Worm (Caenorhabditis elegans) whole organism, L4/young adult: ENCODE data around the gene swt-1.

Source experiments
- W03F9.2 ChIP-seq: fragments of 150-350 bp; optimal IDR thresholded peaks from 2 replicates; lab custom pipeline; 2014; ENCODE audit warnings: missing biosample characterization, missing genetic modification characterization
- dao-5 ChIP-seq: sonication (generic microtip); optimal IDR thresholded peaks from 2 replicates; lab custom pipeline; 2016; ENCODE audit warnings: missing genotype, missing genetic modification characterization, moderate library complexity, missing compliant biosample characterization
- him-1 ChIP-seq: sonication (generic microtip); optimal IDR thresholded peaks from 2 replicates; lab custom pipeline; 2016; ENCODE audit warnings: missing genotype, missing genetic modification reagents, missing genetic modification characterization, missing compliant biosample characterization

The swt-1 gene

DNA sequence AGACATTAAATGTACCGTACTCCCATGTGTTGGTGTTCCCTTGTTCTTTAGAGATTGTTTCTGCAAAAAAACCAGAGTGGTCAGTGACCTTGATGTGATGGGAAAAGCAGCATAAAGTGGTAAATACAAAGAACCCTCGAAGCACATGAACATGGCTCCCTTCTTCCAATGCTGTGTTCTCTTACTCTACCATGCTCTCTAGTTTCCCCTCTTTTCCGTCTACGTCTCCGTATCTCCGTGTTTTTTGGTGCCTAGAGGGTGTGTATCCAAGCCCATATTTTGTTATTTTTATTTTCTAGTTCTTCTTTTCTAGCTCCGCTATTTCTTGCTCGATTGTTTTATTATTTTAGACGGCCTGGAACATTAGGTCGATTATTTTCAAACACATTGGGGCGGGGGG is 733 bp upstream of the swt-1 start:
- TF ChIP-seq W03F9.2 (no peak), dao-5 (no peak), him-1 (tag; lab: Kevin White, UChicago) (no peak)

DNA sequence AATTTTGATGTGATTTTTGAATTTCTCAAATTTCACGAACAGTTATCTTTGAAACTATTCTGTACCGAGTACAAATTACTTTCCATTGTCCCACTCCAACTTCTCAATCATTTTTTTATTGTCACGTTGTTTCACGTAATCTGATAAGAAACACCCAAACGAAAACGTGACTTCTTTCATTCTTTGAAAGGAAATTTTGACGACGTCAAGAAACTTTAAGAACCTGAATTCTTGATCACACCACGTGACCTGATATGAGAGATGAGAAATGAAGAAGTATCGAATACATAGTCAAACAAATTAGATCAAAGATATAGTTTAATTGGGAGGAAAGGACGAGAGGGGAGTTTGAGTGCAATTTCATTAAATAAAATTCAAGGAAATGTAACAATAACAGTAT is 2.2 kb downstream of the swt-1 start:
- TF ChIP-seq him-1 (tag; lab: Kevin White, UChicago) (no peak), W03F9.2 (no peak), dao-5 (no peak)

DNA sequence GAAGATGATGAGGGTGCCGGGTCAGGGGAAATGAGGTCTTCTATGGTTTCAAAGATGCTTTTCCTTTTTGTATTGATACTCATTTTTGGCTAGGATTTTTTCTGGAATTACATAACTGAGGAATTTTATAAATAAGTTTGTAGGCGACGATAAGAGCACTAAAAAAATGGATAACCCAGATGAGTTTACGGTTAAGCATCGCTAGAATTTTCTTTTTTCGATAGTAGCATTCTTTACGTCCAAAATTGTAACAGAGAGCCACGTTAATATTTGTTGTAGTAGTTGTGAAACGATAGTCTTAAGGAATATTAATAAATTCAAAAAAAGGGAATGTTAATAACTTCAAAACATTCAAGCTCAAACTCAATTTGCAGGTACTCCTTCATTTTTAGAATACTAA is 6.3 kb downstream of the swt-1 start, which contains the start of gene snai-1:
snai-1 (minus strand) TSS at position 101 of the 400 bp plus-strand sequence.
- TF ChIP-seq dao-5 (no peak), W03F9.2 (no peak), him-1 (tag; lab: Kevin White, UChicago) (no peak)

DNA sequence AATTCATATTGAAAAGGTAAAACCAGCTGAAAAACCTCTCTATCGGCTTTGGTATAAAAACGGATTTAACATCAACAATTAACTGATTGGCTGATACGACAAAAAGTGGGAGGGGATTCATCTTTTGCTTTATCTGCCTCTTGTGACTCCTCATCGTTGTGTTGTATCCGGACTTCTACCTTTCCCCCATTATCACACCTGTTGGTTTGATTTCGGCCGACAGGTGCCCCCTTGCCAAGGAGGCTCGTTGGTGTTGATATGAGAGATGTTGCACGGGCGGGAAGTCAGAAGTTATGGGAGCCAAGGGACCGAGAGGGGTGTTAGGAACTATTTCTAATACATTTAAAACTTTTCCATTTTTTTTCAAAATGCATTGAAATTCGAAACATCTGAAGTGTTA is 7.2 kb downstream of the swt-1 start:
- no peak for TF ChIP-seq dao-5
- TF ChIP-seq him-1 (tag; lab: Kevin White, UChicago), result no peak
- TF ChIP-seq W03F9.2, result no peak

DNA sequence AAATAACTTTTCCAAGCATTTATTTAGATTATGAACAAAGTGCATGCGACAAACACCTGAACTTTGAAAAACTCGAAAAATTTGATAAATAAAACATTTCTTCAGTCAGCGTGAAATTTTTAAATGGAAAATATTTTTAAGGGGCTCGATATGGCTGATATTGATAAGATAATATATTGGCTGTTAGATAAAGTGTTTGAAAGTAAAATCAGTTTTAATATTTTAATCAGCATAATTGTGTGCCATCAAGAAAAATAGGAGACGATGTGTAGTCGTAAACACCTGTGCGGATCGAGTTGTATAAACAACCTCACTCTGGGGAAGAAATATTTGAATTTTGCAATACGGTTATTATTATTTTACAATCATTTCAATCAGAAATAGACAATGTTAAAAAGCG is 12.3 kb downstream of the swt-1 start:
- TF ChIP-seq dao-5, result no peak
- no peak for TF ChIP-seq W03F9.2
- no peak for TF ChIP-seq him-1 (tag; lab: Kevin White, UChicago)

DNA sequence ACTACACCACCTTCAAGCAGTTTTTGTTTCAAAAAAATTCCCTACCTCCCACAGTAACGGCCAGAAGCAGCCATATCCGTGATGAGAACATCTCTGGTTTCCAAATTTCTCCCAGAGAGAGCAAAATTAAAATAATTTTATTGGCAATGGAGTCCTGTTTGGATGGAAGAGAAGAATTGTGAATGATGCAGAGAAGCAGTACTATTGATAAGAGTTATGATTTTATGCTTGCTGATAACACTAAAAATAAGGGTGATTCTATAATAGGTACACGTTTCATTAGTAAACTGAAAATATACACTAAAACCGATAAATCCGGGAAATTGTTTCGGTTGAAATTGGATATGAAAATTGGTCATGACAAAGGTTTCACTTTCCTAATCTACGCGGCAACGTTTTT is 13.1 kb downstream of the swt-1 start, which contains the start of gene dsc-4:
dsc-4 (minus strand) TSS at position 165 of the 400 bp plus-strand sequence.
- no peak for TF ChIP-seq dao-5
- TF ChIP-seq W03F9.2, result no peak
- no peak for TF ChIP-seq him-1 (tag; lab: Kevin White, UChicago)

DNA sequence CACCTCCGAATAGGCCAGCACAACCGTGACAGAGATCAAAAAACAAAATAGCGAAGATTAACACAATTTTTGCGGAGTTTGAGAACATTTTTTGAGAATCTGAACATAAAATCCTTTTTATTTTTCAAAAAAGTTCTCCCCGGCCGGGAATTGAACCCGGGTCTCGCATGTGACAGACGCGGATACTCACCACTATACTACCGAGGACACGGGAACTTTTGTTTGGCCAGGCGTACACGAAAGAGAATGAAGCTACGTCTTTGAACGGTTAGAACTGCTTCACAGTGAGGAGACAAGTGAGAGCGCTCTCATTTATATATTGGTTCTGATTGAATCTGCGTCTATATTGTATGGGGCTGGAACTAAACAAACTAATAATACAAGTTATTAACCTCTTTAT is 15.2 kb downstream of the swt-1 start, which contains the start of gene grl-26:
grl-26 (minus strand) TSS at position 318 of the 400 bp plus-strand sequence.
- TF ChIP-seq him-1 (tag; lab: Kevin White, UChicago) (no peak), W03F9.2 (peak; percentile 47), dao-5 (peak; percentile 81)

DNA sequence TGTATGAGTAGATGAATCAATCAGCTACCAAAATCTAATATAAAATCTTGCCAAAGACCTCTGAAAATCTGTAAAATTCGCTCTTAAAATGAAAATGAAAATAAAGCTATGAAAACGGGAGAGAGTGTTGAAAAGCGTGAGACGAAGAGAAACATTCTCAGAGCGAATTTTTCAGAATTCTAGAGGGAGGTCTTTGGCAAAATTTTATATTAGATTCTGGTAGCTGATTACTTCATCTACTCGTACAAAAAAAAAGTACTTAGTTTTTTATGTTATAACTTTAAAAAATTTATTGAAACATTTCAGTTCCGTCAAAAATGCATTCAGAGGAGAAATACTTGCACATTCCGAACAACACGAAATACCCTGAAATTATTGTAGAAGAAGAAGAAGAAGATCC is 17.5 kb downstream of the swt-1 start, which contains the start of gene drl-1:
drl-1 (plus strand) TSS at position 301 of the 400 bp plus-strand sequence.
- no peak for TF ChIP-seq W03F9.2
- no peak for TF ChIP-seq dao-5
- TF ChIP-seq him-1 (tag; lab: Kevin White, UChicago), result no peak

DNA sequence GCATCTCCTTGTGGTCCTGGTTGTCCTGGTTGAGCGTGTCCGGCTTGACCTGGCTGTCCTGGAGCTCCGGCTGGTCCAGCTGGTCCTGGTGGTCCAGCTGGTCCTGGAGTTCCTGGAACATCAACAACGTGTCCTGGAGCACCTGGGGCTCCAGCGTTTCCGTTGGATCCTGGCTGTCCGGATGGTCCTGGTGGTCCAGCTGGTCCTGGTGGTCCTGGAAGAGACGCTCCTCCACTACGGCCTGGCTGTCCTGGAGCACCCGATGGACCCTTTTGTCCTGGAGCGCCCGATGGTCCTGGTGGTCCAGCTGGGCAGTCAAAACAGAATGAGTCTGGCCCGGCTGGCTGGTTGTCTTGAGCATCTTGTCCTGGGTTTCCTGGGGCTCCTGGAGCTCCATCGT is 18.3 kb downstream of the swt-1 start:
- TF ChIP-seq W03F9.2, result no peak
- no peak for TF ChIP-seq him-1 (tag; lab: Kevin White, UChicago)
- TF ChIP-seq dao-5, result no peak

DNA sequence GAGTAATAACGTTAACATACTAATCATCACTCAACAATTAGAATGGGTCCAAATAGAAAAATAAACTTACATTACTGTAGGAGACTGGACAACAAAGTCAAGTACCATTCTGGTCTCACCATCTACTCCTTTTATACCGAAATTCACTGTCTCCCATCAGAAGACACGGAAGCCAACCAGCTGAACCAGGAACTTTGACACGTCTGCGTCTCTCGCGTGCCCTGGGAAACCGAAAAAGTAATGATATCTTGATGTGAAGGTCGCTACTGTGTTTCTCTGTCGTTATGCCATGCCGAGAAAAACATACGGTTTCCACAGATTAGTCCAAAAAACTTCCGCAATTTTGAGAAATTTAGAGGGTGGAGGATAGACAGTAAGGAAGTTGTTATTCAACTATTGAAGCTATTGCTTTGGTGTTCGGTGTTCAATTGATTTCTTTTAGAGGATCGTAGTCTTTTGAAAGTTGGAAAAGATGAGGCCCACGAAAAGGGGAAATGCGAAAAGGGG is 19.3 kb downstream of the swt-1 start, which contains the start of gene col-101:
col-101 (minus strand) TSS at position 457 of the 507 bp plus-strand sequence.
- TF ChIP-seq W03F9.2, result no peak
- TF ChIP-seq him-1 (tag; lab: Kevin White, UChicago), result no peak
- TF ChIP-seq dao-5, result no peak

DNA sequence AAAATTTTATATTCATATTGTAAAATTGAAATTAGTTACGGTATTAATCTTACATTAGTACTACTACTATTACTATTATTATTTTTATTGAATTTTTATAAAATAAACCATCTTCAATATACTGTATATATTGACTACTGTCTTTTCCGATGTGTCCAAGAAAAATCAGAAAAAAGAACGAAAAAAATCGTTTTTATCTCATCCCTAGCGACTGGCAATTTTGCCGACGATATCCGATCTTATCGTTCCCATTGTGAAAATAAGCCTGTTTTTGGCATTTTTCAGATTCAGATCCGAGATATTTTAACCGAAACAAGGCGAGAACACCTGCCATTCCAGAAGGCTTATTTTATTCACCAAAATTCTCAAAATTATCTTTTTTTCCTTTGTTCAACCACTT is 23.2 kb downstream of the swt-1 start, which contains the start of gene F18F11.4:
F18F11.4 (plus strand) TSS at position 301 of the 400 bp plus-strand sequence.
- no peak for TF ChIP-seq W03F9.2
- TF ChIP-seq him-1 (tag; lab: Kevin White, UChicago), result no peak
- no peak for TF ChIP-seq dao-5

DNA sequence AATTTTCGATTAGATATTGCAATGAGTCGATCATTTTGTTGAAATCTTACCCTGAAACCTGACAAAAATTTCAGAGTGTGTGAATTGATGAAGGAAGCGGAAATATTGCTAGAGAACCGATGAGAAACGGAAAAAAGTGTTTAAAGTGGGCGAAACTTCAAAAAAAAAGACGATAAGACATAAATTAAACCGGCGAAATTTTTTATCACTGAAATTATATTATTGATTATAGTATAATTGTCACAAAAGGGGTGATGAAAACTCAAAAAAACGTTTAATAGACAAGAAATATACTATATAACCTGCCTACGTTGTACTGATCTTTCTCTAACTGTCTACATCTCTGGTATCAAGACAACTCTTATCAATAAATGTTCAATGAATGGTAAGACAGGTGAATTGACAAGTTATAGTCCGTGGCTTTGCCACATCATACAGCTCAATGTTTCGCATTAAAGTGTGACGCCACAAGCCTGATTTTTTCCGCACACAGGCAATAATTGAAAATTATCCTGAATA is 29.9 kb downstream of the swt-1 start, which contains the start of gene pxmp-4:
pxmp-4 (minus strand) TSS at position 51 of the 519 bp plus-strand sequence.
- TF ChIP-seq dao-5, result no peak
- no peak for TF ChIP-seq him-1 (tag; lab: Kevin White, UChicago)
- TF ChIP-seq W03F9.2, result peak; percentile 41

DNA sequence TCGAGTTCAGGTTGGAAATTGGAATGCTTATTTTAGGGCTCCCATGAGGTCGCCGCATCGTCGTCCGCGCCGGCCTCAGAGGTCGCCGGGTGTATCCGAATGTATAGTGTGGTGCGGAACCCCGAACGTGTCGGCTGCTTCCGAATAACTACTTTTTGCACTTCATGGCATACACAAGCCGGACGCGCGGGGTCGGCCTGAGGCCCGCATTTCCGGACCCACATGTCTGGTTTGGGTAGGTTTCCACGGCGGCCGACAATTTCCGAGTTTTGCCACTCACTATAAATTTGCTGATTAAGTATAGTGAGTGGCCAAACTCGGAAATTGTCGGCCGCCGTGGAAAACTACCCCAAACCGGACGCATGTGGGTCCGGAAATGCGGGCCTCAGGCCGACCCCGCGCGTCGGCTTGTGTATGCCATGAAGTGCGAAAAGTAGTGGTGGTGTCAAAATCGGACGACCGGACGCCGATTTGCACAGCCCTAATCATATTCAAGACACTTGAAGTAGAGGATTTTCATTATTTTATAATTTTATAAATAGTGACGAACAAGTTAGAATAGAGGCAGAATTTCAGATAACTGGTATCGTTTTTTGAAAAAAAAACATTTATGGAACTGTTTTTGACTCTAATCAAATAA is 31.0 kb downstream of the swt-1 start:
- no peak for TF ChIP-seq W03F9.2

DNA sequence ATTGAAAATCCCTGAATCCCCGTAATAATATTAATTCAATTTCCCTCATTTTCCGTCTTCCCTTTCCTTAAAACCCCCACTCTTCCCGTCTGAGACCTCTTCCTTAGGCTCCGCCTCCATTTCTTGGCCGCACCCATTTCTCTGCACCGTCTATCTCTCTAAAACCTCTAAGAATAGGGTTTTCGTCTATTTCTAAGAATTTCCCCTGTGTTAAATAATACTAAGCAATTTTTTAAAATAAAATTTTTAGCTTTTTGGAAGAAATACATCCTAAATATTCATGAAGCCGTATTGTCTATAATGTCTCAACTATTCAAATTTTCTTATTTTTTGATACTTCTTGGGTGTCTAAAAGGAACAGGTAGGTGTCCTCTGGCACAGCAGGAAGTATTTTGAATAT is 32.2 kb downstream of the swt-1 start, which contains the start of gene cdh-8:
cdh-8 (plus strand) TSS at position 301 of the 400 bp plus-strand sequence.
- TF ChIP-seq dao-5 (no peak), W03F9.2 (no peak), him-1 (tag; lab: Kevin White, UChicago) (no peak)

DNA sequence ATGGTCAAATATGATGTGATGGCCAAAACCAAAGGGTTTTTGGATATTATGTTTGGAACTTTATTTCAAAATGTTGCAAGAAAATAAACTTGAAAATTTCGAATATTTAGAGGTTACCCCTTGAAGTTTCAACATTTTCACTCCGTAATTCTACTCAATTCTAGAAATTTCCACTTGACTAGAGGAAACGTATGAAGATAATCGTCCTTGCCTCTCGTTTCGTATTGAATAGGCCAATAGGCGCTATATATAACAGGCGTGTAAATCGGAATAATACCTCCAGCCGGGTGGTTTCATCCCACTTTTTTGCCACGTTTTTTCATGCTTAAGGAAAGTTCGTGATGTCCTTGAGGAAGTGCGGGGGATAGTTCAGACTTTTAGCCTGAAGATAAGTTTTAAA is 36.0 kb downstream of the swt-1 start:
- no peak for TF ChIP-seq W03F9.2
- no peak for TF ChIP-seq dao-5
- no peak for TF ChIP-seq him-1 (tag; lab: Kevin White, UChicago)
